Worm (Caenorhabditis elegans) whole organism, L1 larva: ENCODE measurements around the gene C09G1.4.

Experiments
- C04F5.9 ChIP-seq: sonication (generic microtip); optimal IDR thresholded peaks from 2 replicates; lab custom pipeline; 2016; ENCODE audit warnings: missing genetic modification characterization, missing compliant biosample characterization
- C16A3.4 ChIP-seq: fragments of 150-350 bp; optimal IDR thresholded peaks from 2 replicates; lab custom pipeline; 2014; ENCODE audit warnings: missing biosample characterization, missing genetic modification characterization
- C34B4.2 ChIP-seq: sonication (generic microtip); optimal IDR thresholded peaks from 2 replicates; lab custom pipeline; 2017; ENCODE audit warnings: mild to moderate bottlenecking, missing genetic modification characterization, missing compliant biosample characterization
- Y116A8C.19 ChIP-seq: sonication (generic microtip); optimal IDR thresholded peaks from 2 replicates; lab custom pipeline; 2016; ENCODE audit warnings: missing compliant biosample characterization, missing genetic modification characterization, borderline replicate concordance
- blmp-1 ChIP-seq: fragments of 150-350 bp; optimal IDR thresholded peaks from 2 replicates; lab custom pipeline; 2014; ENCODE audit warnings: missing biosample characterization, missing genetic modification characterization
- ceh-8 ChIP-seq: fragments of 200-800 bp; sonication (Bioruptor generic); optimal IDR thresholded peaks from 2 replicates; lab custom pipeline; 2018; ENCODE audit warnings: mild to moderate bottlenecking, missing genetic modification characterization, moderate library complexity, missing compliant biosample characterization
- ceh-88 ChIP-seq: fragments of 200-800 bp; sonication (Bioruptor generic); IDR thresholded peaks from 2 replicates; pipeline ENCODE4 v1.3.6; 2022; ENCODE audit warnings: missing genetic modification characterization, missing compliant biosample characterization
- dpl-1 ChIP-seq, 3 experiments: fragments of 150-350 bp in 2 of 3; sonication (generic microtip) in 1 of 3; optimal IDR thresholded peaks; 2 replicates each; lab custom pipeline; 2014 to 2017; ENCODE audit warnings: missing biosample characterization in 3 of 3, missing genetic modification characterization in 3 of 3, missing genetic modification reagents in 3 of 3
- dsc-1 ChIP-seq: sonication (generic microtip); optimal IDR thresholded peaks from 2 replicates; lab custom pipeline; 2016; ENCODE audit warnings: mild to moderate bottlenecking, missing genetic modification characterization, missing compliant biosample characterization
- efl-3 ChIP-seq: fragments of 200-800 bp; sonication (Bioruptor generic); optimal IDR thresholded peaks from 2 replicates; lab custom pipeline; 2018; ENCODE audit warnings: mild to moderate bottlenecking, missing genetic modification characterization, missing compliant biosample characterization
- elt-2 ChIP-seq: sonication (generic microtip); optimal IDR thresholded peaks from 2 replicates; lab custom pipeline; 2016; ENCODE audit warnings: missing genetic modification characterization, mild to moderate bottlenecking, inconsistent platforms, missing compliant biosample characterization, missing genetic modification reagents
- fkh-4 ChIP-seq: sonication (generic microtip); optimal IDR thresholded peaks from 2 replicates; lab custom pipeline; 2016; ENCODE audit warnings: missing compliant biosample characterization, missing genetic modification characterization, borderline replicate concordance
- grh-1 ChIP-seq: fragments of 200-800 bp; sonication (Bioruptor generic); IDR thresholded peaks from 2 replicates; pipeline ENCODE4 v1.3.6; 2022; ENCODE audit warnings: missing genetic modification reagents, missing genetic modification characterization, missing compliant biosample characterization
- hpl-2 ChIP-seq: fragments of 150-350 bp; optimal IDR thresholded peaks from 2 replicates; lab custom pipeline; 2014; ENCODE audit warnings: missing biosample characterization, missing genetic modification reagents, missing genetic modification characterization
- irx-1 ChIP-seq: sonication (generic microtip); optimal IDR thresholded peaks from 2 replicates; lab custom pipeline; 2016; ENCODE audit warnings: missing genetic modification characterization, missing compliant biosample characterization
- jun-1 ChIP-seq: fragments of 150-350 bp; optimal IDR thresholded peaks from 2 replicates; lab custom pipeline; 2014; ENCODE audit warnings: missing biosample characterization, missing genetic modification reagents, missing genetic modification characterization
- lin-14 ChIP-seq: fragments of 200-800 bp; sonication (Bioruptor generic); optimal IDR thresholded peaks from 2 replicates; lab custom pipeline; 2018; ENCODE audit warnings: mild to moderate bottlenecking, missing genetic modification characterization, moderate library complexity, missing compliant biosample characterization
- lin-15B ChIP-seq: fragments of 150-350 bp; sonication (generic microtip); optimal IDR thresholded peaks from 3 replicates; lab custom pipeline; 2014; ENCODE audit warnings: missing biosample characterization, missing genetic modification characterization
- lin-35 ChIP-seq, 2 experiments: fragments of 150-350 bp; optimal IDR thresholded peaks; 2 replicates each; lab custom pipeline; 2014; ENCODE audit warnings: missing biosample characterization in 2 of 2, missing genetic modification characterization in 2 of 2, missing genetic modification reagents in 2 of 2
- lin-39 ChIP-seq: fragments of 150-350 bp; optimal IDR thresholded peaks from 2 replicates; lab custom pipeline; 2014; ENCODE audit warnings: missing biosample characterization, missing genetic modification reagents, missing genetic modification characterization
- lsy-2 ChIP-seq, 2 experiments: fragments of 150-350 bp; optimal IDR thresholded peaks; 2 replicates each; lab custom pipeline; 2014; ENCODE audit warnings: missing biosample characterization in 2 of 2, missing genetic modification characterization in 2 of 2
- mab-9 ChIP-seq: fragments of 200-800 bp; sonication (Bioruptor generic); IDR thresholded peaks from 2 replicates; pipeline ENCODE4 v1.3.6; 2022; ENCODE audit warnings: missing genetic modification reagents, missing genetic modification characterization, missing compliant biosample characterization
- mef-2 ChIP-seq: fragments of 150-350 bp; optimal IDR thresholded peaks from 2 replicates; lab custom pipeline; 2014; ENCODE audit warnings: missing biosample characterization, missing genetic modification characterization
- mep-1 ChIP-seq: fragments of 150-350 bp; optimal IDR thresholded peaks from 2 replicates; lab custom pipeline; 2014; ENCODE audit warnings: missing biosample characterization, missing genetic modification characterization
- nhr-11 ChIP-seq: fragments of 150-350 bp; optimal IDR thresholded peaks from 2 replicates; lab custom pipeline; 2014; ENCODE audit warnings: missing biosample characterization, missing genetic modification characterization
- nhr-19 ChIP-seq: fragments of 200-800 bp; sonication (Bioruptor generic); conservative IDR thresholded peaks from 2 replicates; pipeline ENCODE4 v1.3.6; 2022; ENCODE audit warnings: missing genetic modification characterization, missing compliant biosample characterization
- nhr-20 ChIP-seq: sonication (generic microtip); optimal IDR thresholded peaks from 2 replicates; lab custom pipeline; 2016; ENCODE audit warnings: mild to moderate bottlenecking, missing genetic modification characterization, missing compliant biosample characterization
- nhr-237 ChIP-seq: fragments of 150-350 bp; optimal IDR thresholded peaks from 2 replicates; lab custom pipeline; 2014; ENCODE audit warnings: missing biosample characterization, missing genetic modification characterization
- nhr-47 ChIP-seq: sonication (generic microtip); optimal IDR thresholded peaks from 2 replicates; lab custom pipeline; 2016; ENCODE audit warnings: mild to moderate bottlenecking, missing genetic modification characterization, moderate library complexity, missing compliant biosample characterization
- nhr-71 ChIP-seq: sonication (generic microtip); optimal IDR thresholded peaks from 2 replicates; lab custom pipeline; 2016; ENCODE audit warnings: mild to moderate bottlenecking, missing genetic modification characterization, moderate library complexity, missing compliant biosample characterization
- nhr-84 ChIP-seq: sonication (generic microtip); optimal IDR thresholded peaks from 2 replicates; lab custom pipeline; 2017; ENCODE audit warnings: missing biosample characterization, missing genetic modification characterization
- nhr-85 ChIP-seq: sonication (generic microtip); peaks from one replicate; lab custom pipeline; 2016; ENCODE audit warnings: missing genetic modification characterization, inconsistent platforms, missing compliant biosample characterization
- rnt-1 ChIP-seq: sonication (generic microtip); optimal IDR thresholded peaks from 2 replicates; lab custom pipeline; 2016; ENCODE audit warnings: mild to moderate bottlenecking, missing genetic modification characterization, moderate library complexity, missing compliant biosample characterization
- snu-23 ChIP-seq: sonication (generic microtip); optimal IDR thresholded peaks from 2 replicates; lab custom pipeline; 2016; ENCODE audit warnings: missing genetic modification characterization, missing compliant biosample characterization
- sptf-1 ChIP-seq: fragments of 150-350 bp; optimal IDR thresholded peaks from 2 replicates; lab custom pipeline; 2014; ENCODE audit warnings: missing biosample characterization, missing genetic modification characterization
- swsn-7 ChIP-seq: sonication (generic microtip); optimal IDR thresholded peaks from 2 replicates; lab custom pipeline; 2016; ENCODE audit warnings: missing genetic modification characterization, missing compliant biosample characterization
- tbx-2 ChIP-seq: sonication (generic microtip); optimal IDR thresholded peaks from 2 replicates; lab custom pipeline; 2016; ENCODE audit warnings: missing genetic modification characterization, missing compliant biosample characterization
- unc-30 ChIP-seq: sonication (generic microtip); optimal IDR thresholded peaks from 2 replicates; lab custom pipeline; 2017; ENCODE audit warnings: missing biosample characterization, missing genetic modification characterization
- zip-4 ChIP-seq: fragments of 200-800 bp; sonication (Bioruptor generic); optimal IDR thresholded peaks from 2 replicates; lab custom pipeline; 2018; ENCODE audit warnings: mild to moderate bottlenecking, missing genetic modification characterization, moderate library complexity, missing compliant biosample characterization
- ztf-11 ChIP-seq, 2 experiments: sonication (generic microtip); optimal IDR thresholded peaks; 2 replicates each; lab custom pipeline; 2016 to 2017; ENCODE audit warnings: missing genetic modification characterization in 2 of 2, missing biosample characterization in 1 of 2, missing compliant biosample characterization in 1 of 2
- ztf-4 ChIP-seq: fragments of 150-350 bp; optimal IDR thresholded peaks from 2 replicates; lab custom pipeline; 2014; ENCODE audit warnings: missing biosample characterization, missing genetic modification characterization

C09G1.4 gene

DNA sequence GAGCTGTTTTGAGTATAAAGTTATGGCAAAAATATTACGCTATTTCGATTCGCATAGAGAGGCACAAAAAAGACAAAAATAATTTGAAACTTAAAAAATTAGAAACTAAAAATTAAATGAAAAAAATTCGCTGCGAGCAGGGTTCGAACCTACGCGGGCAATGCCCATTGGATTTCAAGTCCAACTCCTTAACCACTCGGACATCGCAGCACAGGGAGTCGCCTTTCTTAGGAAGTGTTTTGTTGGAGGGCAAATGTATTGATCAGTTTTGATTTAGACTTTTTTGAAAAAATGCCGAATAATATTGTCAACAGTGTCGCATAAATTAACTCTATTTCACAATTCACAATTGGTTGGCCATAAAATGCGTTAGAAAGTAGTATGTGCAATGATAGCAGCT lies 36.1 kb upstream of the C09G1.4 start:
- no peak for TF ChIP-seq lin-35 (GFP tag; optimal IDR thresholded peaks at IDR 0.05; lab: Kevin White, UChicago)
- TF ChIP-seq C04F5.9 = no peak
- TF ChIP-seq nhr-11 (tag; lab: Kevin White, UChicago) = no peak
- no peak for TF ChIP-seq unc-30 (tag; lab: Kevin White, UChicago)
- TF ChIP-seq mef-2 = no peak
- TF ChIP-seq zip-4 (GFP tag; lab: Kevin White, UChicago) = no peak
- peak; percentile 10 for TF ChIP-seq nhr-71
- no peak for TF ChIP-seq sptf-1 (tag; lab: Kevin White, UChicago)
- TF ChIP-seq ceh-88 (GFP tag; lab: Robert Waterston, UW) = no peak
- TF ChIP-seq C34B4.2 (tag; lab: Kevin White, UChicago) = no peak
- TF ChIP-seq nhr-47 (tag; lab: Kevin White, UChicago) = peak; percentile 17
- TF ChIP-seq fkh-4 = no peak
- TF ChIP-seq, all 84 proteins: peak for 2

DNA sequence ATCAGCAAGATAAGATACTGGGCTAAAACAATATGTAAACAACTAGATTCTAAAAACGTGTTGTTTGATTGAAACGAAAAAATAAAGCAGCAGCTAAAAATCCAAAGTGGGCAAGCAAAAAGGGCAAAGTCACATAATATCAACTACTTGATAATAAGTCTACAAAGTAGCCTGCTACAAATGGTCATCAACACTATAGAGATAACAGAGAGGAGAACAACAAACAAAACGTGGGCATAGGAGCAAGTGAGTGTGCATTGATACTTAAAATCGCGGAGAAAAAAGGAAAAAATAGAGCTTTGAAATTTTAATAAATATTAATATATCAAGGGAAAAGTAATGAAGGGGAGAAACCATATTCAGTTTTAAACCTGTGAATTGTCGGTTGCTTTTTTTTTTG lies 35.4 kb upstream of the C09G1.4 start:
- peak; percentile 40 for TF ChIP-seq elt-2
- no peak for TF ChIP-seq nhr-11 (tag; lab: Kevin White, UChicago)
- TF ChIP-seq tbx-2 (tag; lab: Kevin White, UChicago) = no peak

DNA sequence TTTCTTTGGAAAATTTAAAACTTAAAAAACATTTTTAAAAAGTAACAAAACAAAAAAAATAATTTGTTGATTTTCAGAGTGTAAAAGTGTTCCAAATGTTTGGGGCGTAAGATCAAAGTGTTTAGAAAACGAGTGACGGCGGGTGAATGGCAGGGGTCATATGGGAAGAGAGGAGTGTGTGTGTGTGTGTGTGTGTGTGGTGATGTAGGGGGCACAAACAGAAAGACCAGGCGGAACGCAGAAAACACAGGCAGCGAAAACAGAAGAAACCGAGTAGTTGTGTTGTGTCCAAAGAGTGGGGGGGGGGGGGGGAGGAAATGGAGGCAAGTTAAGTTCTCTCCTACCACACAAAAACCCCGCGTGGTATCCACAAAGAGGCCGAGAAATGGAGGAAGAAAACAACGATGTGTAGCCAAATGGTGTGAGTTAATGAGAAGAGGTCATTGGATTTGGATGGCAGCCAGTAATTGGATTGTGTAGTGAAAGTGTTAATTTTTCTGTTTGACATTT lies 33.8 kb upstream of the C09G1.4 start, which contains the start of gene B0395.3:
Gene B0395.3, minus strand, starts transcription at position 51 of the 510 bp plus-strand sequence.
- TF ChIP-seq grh-1 = peak; percentile 39; the same call in 1 of the 2 replicates
- peak; percentile 6 for TF ChIP-seq nhr-47 (tag; lab: Kevin White, UChicago)
- TF ChIP-seq dsc-1 (tag; lab: Kevin White, UChicago) = peak; percentile 1
- peak; percentile 34 for TF ChIP-seq snu-23 (GFP tag; lab: Kevin White, UChicago)
- peak; percentile 37 for TF ChIP-seq rnt-1 (tag; lab: Kevin White, UChicago)
- no peak for TF ChIP-seq ceh-8 (GFP tag; lab: Kevin White, UChicago)
- peak; percentile 33 for TF ChIP-seq nhr-20
- TF ChIP-seq ztf-11 (tag; optimal IDR thresholded peaks at IDR 0.05; lab: Kevin White, UChicago) = no peak
- no peak for TF ChIP-seq efl-3 (GFP tag; lab: Kevin White, UChicago)
- TF ChIP-seq nhr-19 (GFP tag; lab: Robert Waterston, UW) = peak; percentile 40
- TF ChIP-seq lin-15B = no peak
- TF ChIP-seq mab-9 = no peak
- peak in 1 of 2 experiments; percentile 40 for TF ChIP-seq lin-35 (GFP tag; optimal IDR thresholded peaks at IDR 0.05; lab: Kevin White, UChicago)
- no peak for TF ChIP-seq hpl-2 (GFP tag; lab: Kevin White, UChicago)
- peak; percentile 17 for TF ChIP-seq C16A3.4 (tag; lab: Kevin White, UChicago)
- TF ChIP-seq swsn-7 (tag; lab: Kevin White, UChicago) = no peak
- peak; percentile 55 for TF ChIP-seq nhr-71
- peak; percentile 39 for TF ChIP-seq mep-1 (tag; lab: Kevin White, UChicago)
- no peak for TF ChIP-seq nhr-84 (tag; lab: Kevin White, UChicago)
- no peak for TF ChIP-seq irx-1 (tag; lab: Kevin White, UChicago)
- TF ChIP-seq unc-30 (tag; lab: Kevin White, UChicago) = no peak
- peak in 1 of 2 experiments; percentile 22 for TF ChIP-seq lsy-2 (tag; optimal IDR thresholded peaks at IDR 0.05; lab: Kevin White, UChicago)
- no peak for TF ChIP-seq nhr-237
- no peak for TF ChIP-seq Y116A8C.19 (tag; lab: Kevin White, UChicago)
- TF ChIP-seq lin-39 (tag; lab: Kevin White, UChicago) = no peak
- peak; percentile 67 for TF ChIP-seq blmp-1 (tag; lab: Kevin White, UChicago)
- TF ChIP-seq dpl-1 (GFP tag; optimal IDR thresholded peaks at IDR 0.05; lab: Kevin White, UChicago) = no peak
- TF ChIP-seq tbx-2 (tag; lab: Kevin White, UChicago) = peak; percentile 24
- peak; percentile 91 for TF ChIP-seq lin-14 (GFP tag; lab: Kevin White, UChicago)
- peak; percentile 7 for TF ChIP-seq jun-1 (tag; lab: Kevin White, UChicago)
- TF ChIP-seq ztf-4 (tag; lab: Kevin White, UChicago) = no peak
- no peak for TF ChIP-seq C04F5.9
- peak; percentile 82 for TF ChIP-seq nhr-85 (tag; lab: Kevin White, UChicago)
